Worm (Caenorhabditis elegans): Measurements from ENCODE around the gene F23H11.2.

The F23H11.2 gene

ce11 chrIII:888983-889549 lies 6.5 kb upstream of the F23H11.2 start:
- TF ChIP-seq nhr-23 (tag; optimal IDR thresholded peaks at IDR 0.05) = no peak
- TF ChIP-seq skn-1 (tag; optimal IDR thresholded peaks at IDR 0.05) = no peak
- peak; percentile 19 for TF ChIP-seq nfya-1 (tag; optimal IDR thresholded peaks at IDR 0.05; ENCODE audit: insufficient read depth)
- no peak for TF ChIP-seq ceh-16 (tag; optimal IDR thresholded peaks at IDR 0.05)
- no peak for TF ChIP-seq egl-27 (tag; optimal IDR thresholded peaks at IDR 0.05)
- TF ChIP-seq egl-5 (tag; optimal IDR thresholded peaks at IDR 0.05) = no peak

DNA sequence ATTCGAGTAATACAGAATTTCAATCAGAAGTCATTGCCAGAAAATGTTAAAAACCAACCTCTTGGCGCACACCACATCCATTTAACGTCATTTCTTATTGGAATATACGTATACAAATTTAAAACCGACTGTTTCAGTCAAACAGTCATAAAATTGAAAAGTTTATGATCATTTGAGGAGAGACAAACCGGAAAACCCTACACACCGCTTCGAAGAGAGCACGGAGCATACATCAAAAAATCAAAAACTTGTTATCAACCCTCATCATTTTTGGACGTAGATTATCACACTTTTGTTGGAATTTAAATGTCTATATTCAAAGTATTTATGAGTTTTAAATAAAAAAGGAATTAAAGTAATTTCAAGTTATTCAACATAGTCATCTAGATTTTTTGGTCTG lies 4.5 kb upstream of the F23H11.2 start, which contains the start of gene T24C4.10:
Gene T24C4.10, minus strand, starts transcription at position 230 of the 400 bp plus-strand sequence.
- TF ChIP-seq pqm-1 (tag; optimal IDR thresholded peaks at IDR 0.05) (peak; percentile 48), aly-2 (tag; optimal IDR thresholded peaks at IDR 0.05) (no peak), elt-1 (tag; optimal IDR thresholded peaks at IDR 0.05) (no peak), lsy-12 (tag; optimal IDR thresholded peaks at IDR 0.05) (no peak), fkh-10 (GFP tag; optimal IDR thresholded peaks at IDR 0.05) (no peak), nhr-67 (tag; optimal IDR thresholded peaks at IDR 0.05) (no peak), mml-1 (tag; optimal IDR thresholded peaks at IDR 0.05) (no peak), jun-1 (tag; optimal IDR thresholded peaks at IDR 0.05) (no peak), elt-2 (tag; optimal IDR thresholded peaks at IDR 0.05) (peak; percentile 62), ceh-28 (tag; optimal IDR thresholded peaks at IDR 0.05) (no peak), sea-2 (GFP tag; optimal IDR thresholded peaks at IDR 0.05) (no peak), zag-1 (tag; optimal IDR thresholded peaks at IDR 0.05) (no peak), fos-1 (tag; optimal IDR thresholded peaks at IDR 0.05) (no peak)

DNA sequence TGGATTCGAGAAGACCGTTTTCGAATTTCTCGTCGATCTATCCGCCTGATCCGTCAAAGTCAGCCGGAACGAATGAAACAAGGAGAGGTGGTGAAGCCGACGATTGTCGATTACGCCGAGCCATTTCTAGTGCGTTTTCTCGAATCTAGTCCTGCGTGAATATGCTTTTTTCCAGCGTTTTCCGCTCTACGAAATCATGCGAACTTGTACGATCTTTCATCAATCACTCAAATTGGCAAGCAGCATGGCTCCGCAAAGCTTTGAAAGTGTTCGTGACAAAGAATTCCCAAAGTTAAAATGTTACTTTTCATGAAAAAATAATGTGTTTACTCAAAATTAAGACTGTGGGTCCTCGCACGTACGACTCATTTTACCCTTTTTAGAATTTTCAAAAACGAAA lies 1.4 kb downstream of the F23H11.2 start:
- TF ChIP-seq nhr-43 (tag; optimal IDR thresholded peaks at IDR 0.05; ENCODE audit: poor library complexity, severe bottlenecking) (no peak), lin-39 (tag; optimal IDR thresholded peaks at IDR 0.05) (no peak), eor-1 (tag; optimal IDR thresholded peaks at IDR 0.05) (no peak), nfya-1 (tag; optimal IDR thresholded peaks at IDR 0.05; ENCODE audit: insufficient read depth) (no peak), ama-1 (optimal IDR thresholded peaks at IDR 0.05) (no peak), pha-4 (tag; optimal IDR thresholded peaks at IDR 0.05) (no peak), mml-1 (tag; optimal IDR thresholded peaks at IDR 0.05) (no peak), nhr-12 (tag; optimal IDR thresholded peaks at IDR 0.05) (no peak), elt-2 (tag; optimal IDR thresholded peaks at IDR 0.05) (no peak), elt-1 (tag; optimal IDR thresholded peaks at IDR 0.05) (no peak), ztf-4 (tag; optimal IDR thresholded peaks at IDR 0.05) (no peak), nhr-23 (tag; optimal IDR thresholded peaks at IDR 0.05) (no peak), egl-5 (tag; optimal IDR thresholded peaks at IDR 0.05) (no peak), nhr-11 (tag; optimal IDR thresholded peaks at IDR 0.05) (no peak), jun-1 (tag; optimal IDR thresholded peaks at IDR 0.05) (no peak), egl-27 (tag; optimal IDR thresholded peaks at IDR 0.05) (no peak), lin-15B (tag; optimal IDR thresholded peaks at IDR 0.05) (no peak)

DNA sequence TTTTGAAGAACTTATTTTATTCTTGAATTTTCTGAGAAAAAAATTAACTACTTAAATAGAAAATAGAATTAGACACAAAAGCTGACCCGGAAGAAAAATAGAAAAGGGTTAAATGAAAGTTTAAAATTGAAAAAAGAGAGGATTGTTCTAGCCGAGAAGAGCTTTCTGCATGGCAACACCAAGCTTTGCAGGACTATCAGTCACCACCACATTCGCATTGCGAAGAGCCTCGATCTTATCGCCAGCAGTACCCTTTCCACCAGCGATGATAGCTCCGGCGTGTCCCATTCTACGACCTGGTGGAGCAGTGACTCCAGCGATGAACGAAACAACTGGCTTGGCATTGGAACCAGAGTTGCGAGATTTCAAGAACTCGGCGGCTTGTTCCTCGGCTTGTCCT lies 4.6 kb downstream of the F23H11.2 start:
- TF ChIP-seq nhr-77 (tag; optimal IDR thresholded peaks at IDR 0.05) = no peak
- TF ChIP-seq ZK546.5 (tag; optimal IDR thresholded peaks at IDR 0.05) = no peak
- no peak for TF ChIP-seq nhr-43 (tag; optimal IDR thresholded peaks at IDR 0.05; ENCODE audit: poor library complexity, severe bottlenecking)
- TF ChIP-seq nhr-76 (tag; optimal IDR thresholded peaks at IDR 0.05) = no peak
- no peak for TF ChIP-seq ceh-16 (tag; optimal IDR thresholded peaks at IDR 0.05)

- no peak for TF ChIP-seq nhr-77 (tag; optimal IDR thresholded peaks at IDR 0.05)
- no peak for TF ChIP-seq fkh-2 (tag; optimal IDR thresholded peaks at IDR 0.05)
- no peak for TF ChIP-seq ztf-4 (tag; optimal IDR thresholded peaks at IDR 0.05)
- no peak for TF ChIP-seq eor-1 (tag; optimal IDR thresholded peaks at IDR 0.05)
- no peak for TF ChIP-seq tbx-2 (tag; optimal IDR thresholded peaks at IDR 0.05)
- TF ChIP-seq jun-1 (tag; optimal IDR thresholded peaks at IDR 0.05) = no peak
- TF ChIP-seq nhr-43 (tag; optimal IDR thresholded peaks at IDR 0.05; ENCODE audit: poor library complexity, severe bottlenecking) = no peak
- no peak for TF ChIP-seq pha-4 (tag; optimal IDR thresholded peaks at IDR 0.05)
- TF ChIP-seq elt-3 (tag; optimal IDR thresholded peaks at IDR 0.05) = no peak
- TF ChIP-seq ceh-82 (tag; optimal IDR thresholded peaks at IDR 0.05) = no peak
- no peak for TF ChIP-seq hmg-11 (tag; optimal IDR thresholded peaks at IDR 0.05)
- no peak for TF ChIP-seq mdl-1 (tag; optimal IDR thresholded peaks at IDR 0.05)
- no peak for TF ChIP-seq ceh-28 (tag; optimal IDR thresholded peaks at IDR 0.05)
- TF ChIP-seq R02D3.7 (tag; optimal IDR thresholded peaks at IDR 0.05) = no peak
- TF ChIP-seq unc-39 (tag; optimal IDR thresholded peaks at IDR 0.05) = no peak
- TF ChIP-seq nhr-237 (tag; optimal IDR thresholded peaks at IDR 0.05) = no peak
- TF ChIP-seq sea-2 (GFP tag; optimal IDR thresholded peaks at IDR 0.05) = no peak
Measured at ce11 chrIII:901148-901547, 5.6 kb downstream of the F23H11.2 start, which contains the start of gene sucl-2. sucl-2 (minus strand) TSS chrIII:901412.

Data from whole organism, L3 larva.